Fruit fly (Drosophila melanogaster) whole organism, embryonic: ENCODE results near the gene zen2.

Experiments used
- Asciz ChIP-seq: fragments of 200-800 bp; sonication (Bioruptor generic); optimal IDR thresholded peaks from 2 replicates; lab custom pipeline; 2017; ENCODE audit warnings: missing biosample characterization, mild to moderate bottlenecking, missing genetic modification characterization, missing genetic modification reagents
- CG11398 ChIP-seq: fragments of 200-800 bp; sonication (Bioruptor generic); optimal IDR thresholded peaks from 2 replicates; lab custom pipeline; 2016; ENCODE audit warnings: missing biosample characterization, missing genetic modification characterization
- CG11504 ChIP-seq: fragments of 200-800 bp; sonication (Bioruptor generic); optimal IDR thresholded peaks from 3 replicates; lab custom pipeline; 2019; ENCODE audit warnings: missing biosample characterization, mild to moderate bottlenecking, missing genetic modification characterization, moderate library complexity
- CG13424 ChIP-seq: fragments of 200-800 bp; sonication (Bioruptor generic); optimal IDR thresholded peaks from 2 replicates; lab custom pipeline; 2019; ENCODE audit warnings: missing biosample characterization, mild to moderate bottlenecking, missing genetic modification characterization, moderate library complexity
- CG16779 ChIP-seq: fragments of 200-800 bp; sonication (Bioruptor generic); IDR thresholded peaks from 2 replicates; pipeline ENCODE4 v1.3.6; 2022; ENCODE audit warnings: missing biosample characterization, missing genetic modification characterization
- CG17829 ChIP-seq: fragments of 200-800 bp; optimal IDR thresholded peaks from 2 replicates; lab custom pipeline; 2019; ENCODE audit warnings: missing biosample characterization, mild to moderate bottlenecking, missing genetic modification characterization, moderate library complexity
- CG2116 ChIP-seq: fragments of 200-800 bp; sonication (Bioruptor generic); optimal IDR thresholded peaks from 3 replicates; lab custom pipeline; 2018; ENCODE audit warnings: missing biosample characterization, mild to moderate bottlenecking, missing genetic modification characterization
- CG2199 ChIP-seq: fragments of 200-800 bp; sonication (Bioruptor generic); IDR thresholded peaks from 3 replicates; pipeline ENCODE4 v1.3.6; 2022; ENCODE audit warnings: missing biosample characterization, missing genetic modification characterization
- CG31365 ChIP-seq: fragments of 200-800 bp; sonication (Bioruptor generic); optimal IDR thresholded peaks from 2 replicates; lab custom pipeline; 2018; ENCODE audit warnings: missing biosample characterization, mild to moderate bottlenecking, missing genetic modification characterization
- CG3281 ChIP-seq: fragments of 200-800 bp; sonication (Bioruptor generic); optimal IDR thresholded peaks from 3 replicates; lab custom pipeline; 2017; ENCODE audit warnings: missing biosample characterization, mild to moderate bottlenecking, missing genetic modification characterization
- CG6854 ChIP-seq: fragments of 200-800 bp; sonication (Bioruptor generic); optimal IDR thresholded peaks from 3 replicates; lab custom pipeline; 2017; ENCODE audit warnings: missing biosample characterization, mild to moderate bottlenecking, missing genetic modification characterization
- CG7745 ChIP-seq: fragments of 200-800 bp; sonication (Bioruptor generic); optimal IDR thresholded peaks from 2 replicates; lab custom pipeline; 2018; ENCODE audit warnings: missing biosample characterization, mild to moderate bottlenecking, missing genetic modification characterization, moderate library complexity
- CG8478 ChIP-seq: fragments of >200 bp; optimal IDR thresholded peaks from 2 replicates; lab custom pipeline; 2018
- CG8765 ChIP-seq: fragments of 200-800 bp; sonication (Bioruptor generic); IDR thresholded peaks from 2 replicates; pipeline ENCODE4 v1.3.6; 2022; ENCODE audit warnings: missing biosample characterization, missing genetic modification characterization
- CTCF ChIP-seq: fragments of 200-800 bp; sonication (Bioruptor generic); optimal IDR thresholded peaks from 2 replicates; lab custom pipeline; 2017; ENCODE audit warnings: missing biosample characterization, mild to moderate bottlenecking, missing genetic modification characterization, moderate library complexity
- CoRest ChIP-seq: fragments of 200-800 bp; sonication (Bioruptor generic); optimal IDR thresholded peaks from 3 replicates; lab custom pipeline; 2018; ENCODE audit warnings: missing biosample characterization, mild to moderate bottlenecking, missing genetic modification characterization, moderate library complexity
- Dp ChIP-seq: fragments of 200-800 bp; sonication (Bioruptor generic); optimal IDR thresholded peaks from 2 replicates; lab custom pipeline; 2018; ENCODE audit warnings: missing biosample characterization, mild to moderate bottlenecking, missing genetic modification characterization, moderate library complexity
- Drgx ChIP-seq: fragments of 200-800 bp; sonication (Bioruptor generic); IDR thresholded peaks from 2 replicates; pipeline ENCODE4 v1.3.6; 2022; ENCODE audit warnings: missing biosample characterization, missing genetic modification characterization
- E2f2 ChIP-seq: fragments of 200-800 bp; sonication (Bioruptor generic); IDR thresholded peaks from 2 replicates; pipeline ENCODE4 v1.3.6; 2022; ENCODE audit warnings: missing biosample characterization, missing genetic modification characterization
- ERR ChIP-seq: fragments of 200-800 bp; sonication (Bioruptor generic); optimal IDR thresholded peaks from 2 replicates; lab custom pipeline; 2016; ENCODE audit warnings: missing biosample characterization, missing genetic modification characterization
- Ets97D ChIP-seq: fragments of 200-800 bp; sonication (Bioruptor generic); optimal IDR thresholded peaks from 3 replicates; lab custom pipeline; 2016; ENCODE audit warnings: missing biosample characterization, missing genetic modification characterization
- HLHmδ ChIP-seq: fragments of 200-800 bp; sonication (Bioruptor generic); optimal IDR thresholded peaks from 2 replicates; lab custom pipeline; 2018; ENCODE audit warnings: missing biosample characterization, mild to moderate bottlenecking, missing genetic modification characterization, moderate library complexity
- HmgD ChIP-seq: fragments of 200-800 bp; sonication (Bioruptor generic); optimal IDR thresholded peaks from 3 replicates; lab custom pipeline; 2016; ENCODE audit warnings: missing biosample characterization, missing genetic modification characterization
- Hr78 ChIP-seq, 2 experiments: fragments of 200-800 bp in 1 of 2; fragments of >200 bp in 1 of 2; sonication (Bioruptor generic) in 1 of 2; optimal IDR thresholded peaks; 2 replicates each; lab custom pipeline; 2017 to 2019; ENCODE audit warnings: missing biosample characterization in 2 of 2, missing genetic modification characterization in 2 of 2, mild to moderate bottlenecking in 1 of 2, moderate library complexity in 1 of 2
- Med ChIP-seq: fragments of 200-800 bp; sonication (Bioruptor generic); peaks from one replicate; lab custom pipeline; 2016; ENCODE audit warnings: missing biosample characterization, missing genetic modification characterization, mild to moderate bottlenecking, inconsistent platforms, moderate library complexity
- Mrtf ChIP-seq: fragments of 200-800 bp; sonication (Bioruptor generic); IDR thresholded peaks from 3 replicates; pipeline ENCODE4 v1.3.6; 2022; ENCODE audit warnings: missing biosample characterization, missing genetic modification characterization
- NK7.1 ChIP-seq: fragments of 200-800 bp; sonication (Bioruptor generic); optimal IDR thresholded peaks from 3 replicates; lab custom pipeline; 2016; ENCODE audit warnings: missing biosample characterization, missing genetic modification characterization
- Opbp ChIP-seq: fragments of 200-800 bp; sonication (Bioruptor generic); IDR thresholded peaks from 3 replicates; pipeline ENCODE4 v1.3.6; 2022; ENCODE audit warnings: missing biosample characterization, missing genetic modification characterization; ENCODE audit not compliant: partially characterized antibody
- Sin3A ChIP-seq: fragments of >200 bp; optimal IDR thresholded peaks from 2 replicates; lab custom pipeline; 2018
- Six4 ChIP-seq: fragments of 200-800 bp; sonication (Bioruptor generic); optimal IDR thresholded peaks from 2 replicates; lab custom pipeline; 2016; ENCODE audit warnings: missing biosample characterization, missing genetic modification characterization
- Taf1 ChIP-seq: fragments of 200-800 bp; sonication (Bioruptor generic); IDR thresholded peaks from 2 replicates; pipeline ENCODE4 v1.3.6; 2022; ENCODE audit warnings: missing biosample characterization, missing genetic modification characterization
- YL-1 ChIP-seq: fragments of 200-800 bp; sonication (Bioruptor generic); optimal IDR thresholded peaks from 3 replicates; lab custom pipeline; 2017; ENCODE audit warnings: missing biosample characterization, mild to moderate bottlenecking, missing genetic modification characterization
- cad ChIP-seq: fragments of >200 bp; optimal IDR thresholded peaks from 2 replicates; lab custom pipeline; 2017; ENCODE audit warnings: missing biosample characterization, missing genetic modification characterization
- crp ChIP-seq, 2 experiments: fragments of 200-800 bp; sonication (Bioruptor generic); optimal IDR thresholded peaks; 2 replicates in 1 of 2; 3 replicates in 1 of 2; lab custom pipeline; 2017; ENCODE audit warnings: missing biosample characterization in 2 of 2, missing genetic modification characterization in 2 of 2, mild to moderate bottlenecking in 1 of 2, moderate library complexity in 1 of 2
- ewg ChIP-seq: fragments of 200-800 bp; sonication (Bioruptor generic); optimal IDR thresholded peaks from 3 replicates; lab custom pipeline; 2017; ENCODE audit warnings: mild to moderate bottlenecking, missing biosample characterization, missing genetic modification reagents, missing genetic modification characterization
- fd64A ChIP-seq: fragments of 200-800 bp; sonication (Bioruptor generic); optimal IDR thresholded peaks from 3 replicates; lab custom pipeline; 2018; ENCODE audit warnings: missing biosample characterization, mild to moderate bottlenecking, missing genetic modification characterization
- ftz-f1 ChIP-seq: fragments of 200-800 bp; sonication (Bioruptor generic); optimal IDR thresholded peaks from 2 replicates; lab custom pipeline; 2016; ENCODE audit warnings: missing biosample characterization, missing genetic modification characterization
- fu2 ChIP-seq: fragments of 200-800 bp; sonication (Bioruptor generic); optimal IDR thresholded peaks from 2 replicates; lab custom pipeline; 2016; ENCODE audit warnings: missing biosample characterization, missing genetic modification characterization
- hkb ChIP-seq, 2 experiments: fragments of 200-800 bp in 1 of 2; fragments of >200 bp in 1 of 2; sonication (Bioruptor generic) in 1 of 2; IDR thresholded peaks in 1 of 2; optimal IDR thresholded peaks in 1 of 2; 2 replicates each; pipeline versions ENCODE4 v1.3.6 to Lab custom; 2017 to 2022; ENCODE audit warnings: missing biosample characterization in 1 of 2, missing genetic modification characterization in 1 of 2
- jigr1 ChIP-seq: fragments of 200-800 bp; sonication (Bioruptor generic); IDR thresholded peaks from 3 replicates; pipeline ENCODE4 v1.3.6; 2022; ENCODE audit warnings: missing biosample characterization, missing genetic modification characterization
- lab ChIP-seq: fragments of 200-800 bp; sonication (Bioruptor generic); optimal IDR thresholded peaks from 3 replicates; lab custom pipeline; 2017; ENCODE audit warnings: missing biosample characterization, missing genetic modification characterization, mild to moderate bottlenecking, moderate library complexity, missing genetic modification reagents
- lola ChIP-seq, 3 experiments: fragments of >200 bp in 2 of 3; fragments of 200-800 bp in 1 of 3; sonication (Bioruptor generic) in 1 of 3; optimal IDR thresholded peaks; 2 replicates each; lab custom pipeline; 2017 to 2019; ENCODE audit warnings: missing biosample characterization in 3 of 3, missing genetic modification characterization in 3 of 3, mild to moderate bottlenecking in 1 of 3, moderate library complexity in 1 of 3
- nmo ChIP-seq: fragments of 200-800 bp; sonication (Bioruptor generic); optimal IDR thresholded peaks from 2 replicates; lab custom pipeline; 2018; ENCODE audit warnings: missing biosample characterization, mild to moderate bottlenecking, missing genetic modification characterization, moderate library complexity
- org-1 ChIP-seq: fragments of 200-800 bp; sonication (Bioruptor generic); optimal IDR thresholded peaks from 2 replicates; lab custom pipeline; 2017; ENCODE audit warnings: missing biosample characterization, missing genetic modification characterization
- p53 ChIP-seq: fragments of 200-800 bp; sonication (Bioruptor generic); optimal IDR thresholded peaks from 2 replicates; lab custom pipeline; 2016; ENCODE audit warnings: missing biosample characterization, missing genetic modification characterization
- phol ChIP-seq: fragments of 200-800 bp; sonication (Bioruptor generic); optimal IDR thresholded peaks from 3 replicates; lab custom pipeline; 2018; ENCODE audit warnings: missing biosample characterization, mild to moderate bottlenecking, missing genetic modification characterization, moderate library complexity
- stwl ChIP-seq: fragments of 200-800 bp; sonication (Bioruptor generic); optimal IDR thresholded peaks from 3 replicates; lab custom pipeline; 2018; ENCODE audit warnings: missing biosample characterization, mild to moderate bottlenecking, missing genetic modification characterization, moderate library complexity
- tin ChIP-seq: fragments of 200-800 bp; sonication (Bioruptor generic); optimal IDR thresholded peaks from 3 replicates; lab custom pipeline; 2016; ENCODE audit warnings: missing biosample characterization, missing genetic modification characterization
- vvl ChIP-seq: fragments of 200-800 bp; sonication (Bioruptor generic); IDR thresholded peaks from 2 replicates; pipeline ENCODE4 v1.3.6; 2022; ENCODE audit warnings: missing biosample characterization, missing genetic modification characterization
- zen ChIP-seq: fragments of 200-800 bp; sonication (Bioruptor generic); optimal IDR thresholded peaks from 3 replicates; lab custom pipeline; 2018; ENCODE audit warnings: missing biosample characterization, mild to moderate bottlenecking, missing genetic modification characterization, moderate library complexity
- zf30C ChIP-seq: fragments of 200-800 bp; sonication (Bioruptor generic); optimal IDR thresholded peaks from 3 replicates; lab custom pipeline; 2018; ENCODE audit warnings: missing biosample characterization, mild to moderate bottlenecking, missing genetic modification characterization

zen2 gene

dm6 chr3R:6768256-6768655 lies 24.3 kb upstream of the zen2 start (continued):
- TF ChIP-seq Asciz (no peak), Opbp (GFP tag; lab: Robert Waterston, UW) (peak; percentile 52; the same call in 1 of the 3 replicates), hkb (optimal IDR thresholded peaks at IDR 0.05; lab: Kevin White, UChicago) (no peak), hkb (GFP tag; IDR thresholded peaks at IDR 0.05; lab: Robert Waterston, UW) (no peak), YL-1 (GFP tag; lab: Kevin White, UChicago) (no peak), Drgx (GFP tag; lab: Robert Waterston, UW) (no peak), Mrtf (GFP tag; lab: Robert Waterston, UW) (no peak), CG2199 (GFP tag; lab: Robert Waterston, UW) (peak; percentile 61; the same call in 1 of the 3 replicates), CG11504 (tag; lab: Kevin White, UChicago) (peak; percentile 44), Six4 (GFP tag; lab: Kevin White, UChicago) (no peak), fd64A (no peak), Hr78 (GFP tag; optimal IDR thresholded peaks at IDR 0.05; lab: Kevin White, UChicago) (peak in 1 of 2 experiments; percentile 4), zf30C (GFP tag; lab: Kevin White, UChicago) (peak; percentile 23), CG2116 (peak; percentile 21), CG8765 (GFP tag; lab: Robert Waterston, UW) (no peak), cad (GFP tag; lab: Kevin White, UChicago) (peak; percentile 30), nmo (GFP tag; lab: Kevin White, UChicago) (no peak), ewg (no peak), crp (GFP tag; optimal IDR thresholded peaks at IDR 0.05; lab: Kevin White, UChicago) (peak in 1 of 2 experiments; percentile 69), p53 (GFP tag; lab: Kevin White, UChicago) (peak; percentile 56), E2f2 (GFP tag; lab: Robert Waterston, UW) (peak; percentile 92), stwl (tag; lab: Kevin White, UChicago) (peak; percentile 91), tin (no peak), HLHmδ (GFP tag; lab: Kevin White, UChicago) (peak; percentile 12), CG6854 (GFP tag; lab: Kevin White, UChicago) (no peak), Med (peak; percentile 64), CoRest (tag; lab: Kevin White, UChicago) (peak; percentile 18), lola (GFP tag; optimal IDR thresholded peaks at IDR 0.05; lab: Kevin White, UChicago) (no peak), Sin3A (lab: Kevin White, UChicago) (no peak), CG7745 (peak; percentile 50), HmgD (GFP tag; lab: Kevin White, UChicago) (peak; percentile 24), Ets97D (peak; percentile 44), CG8478 (lab: Kevin White, UChicago) (no peak), CG11398 (no peak), CG3281 (GFP tag; lab: Kevin White, UChicago) (no peak), jigr1 (GFP tag; lab: Robert Waterston, UW) (no peak), vvl (GFP tag; lab: Robert Waterston, UW) (peak; percentile 56), CG16779 (GFP tag; lab: Robert Waterston, UW) (no peak), Taf1 (GFP tag; lab: Robert Waterston, UW) (no peak), zen (tag; lab: Kevin White, UChicago) (peak; percentile 68), CG13424 (tag; lab: Kevin White, UChicago) (no peak), CTCF (peak; percentile 35), CG31365 (tag; lab: Kevin White, UChicago) (peak; percentile 98), ERR (GFP tag; lab: Kevin White, UChicago) (no peak), fu2 (GFP tag; lab: Kevin White, UChicago) (no peak), lab (GFP tag; lab: Kevin White, UChicago) (no peak), phol (peak; percentile 43), CG17829 (tag; lab: Kevin White, UChicago) (peak; percentile 5), NK7.1 (GFP tag; lab: Kevin White, UChicago) (no peak), ftz-f1 (GFP tag; lab: Kevin White, UChicago) (no peak), org-1 (GFP tag; lab: Kevin White, UChicago) (no peak), Dp (GFP tag; lab: Kevin White, UChicago) (peak; percentile 87)
